Worm (Caenorhabditis elegans) whole organism, L3 larva: Measurements from ENCODE around the gene folt-3.

Experiments
- ceh-82 ChIP-seq: fragments of 150-350 bp; optimal IDR thresholded peaks from 2 replicates; lab custom pipeline; 2014; ENCODE audit warnings: missing biosample characterization, missing genetic modification characterization
- elt-2 ChIP-seq: sonication (generic microtip); optimal IDR thresholded peaks from 2 replicates; lab custom pipeline; 2016; ENCODE audit warnings: missing genetic modification reagents, mild to moderate bottlenecking, missing genetic modification characterization, missing compliant biosample characterization
- eor-1 ChIP-seq, 2 experiments: fragments of 150-350 bp; optimal IDR thresholded peaks; 2 replicates each; lab custom pipeline; 2014 to 2018; ENCODE audit warnings: missing biosample characterization in 2 of 2, missing genetic modification characterization in 2 of 2
- mdl-1 ChIP-seq: fragments of 150-350 bp; optimal IDR thresholded peaks from 2 replicates; lab custom pipeline; 2014; ENCODE audit warnings: missing biosample characterization, missing genetic modification characterization
- nhr-11 ChIP-seq: fragments of 150-350 bp; optimal IDR thresholded peaks from 2 replicates; lab custom pipeline; 2014; ENCODE audit warnings: missing biosample characterization, missing genetic modification characterization
- nhr-67 ChIP-seq: fragments of 150-350 bp; optimal IDR thresholded peaks from 2 replicates; lab custom pipeline; 2014; ENCODE audit warnings: missing biosample characterization, missing genetic modification characterization
- nhr-76 ChIP-seq: fragments of 150-350 bp; sonication (generic microtip); optimal IDR thresholded peaks from 5 replicates; lab custom pipeline; 2014; ENCODE audit warnings: missing biosample characterization, missing genetic modification characterization
- pha-4 ChIP-seq: fragments of 150-350 bp; optimal IDR thresholded peaks from 2 replicates; lab custom pipeline; 2014; ENCODE audit warnings: missing biosample characterization, missing genetic modification reagents, missing genetic modification characterization
- pqm-1 ChIP-seq: fragments of 150-350 bp; optimal IDR thresholded peaks from 2 replicates; lab custom pipeline; 2017; ENCODE audit warnings: missing biosample characterization, missing genetic modification characterization, inconsistent platforms
- snpc-4 ChIP-seq: fragments of 150-350 bp; optimal IDR thresholded peaks from 2 replicates; lab custom pipeline; 2014; ENCODE audit warnings: missing biosample characterization, missing genetic modification characterization
- unc-62 ChIP-seq: fragments of 150-350 bp; sonication (generic microtip); optimal IDR thresholded peaks from 4 replicates; lab custom pipeline; 2014; ENCODE audit warnings: missing biosample characterization, missing genetic modification reagents, missing genetic modification characterization

- TF ChIP-seq nhr-11 (no peak), eor-1 (tag; optimal IDR thresholded peaks at IDR 0.05; lab: Kevin White, UChicago) (no peak), pqm-1 (tag; lab: Kevin White, UChicago) (no peak), snpc-4 (peak; percentile 44), nhr-76 (tag; lab: Kevin White, UChicago) (no peak), nhr-67 (tag; lab: Kevin White, UChicago) (no peak), elt-2 (peak; percentile 7), ceh-82 (tag; lab: Kevin White, UChicago) (no peak), unc-62 (no peak), pha-4 (peak; percentile 79), mdl-1 (no peak)
Measured at ce11 chrV:7587637-7588036, 21.9 kb downstream of the folt-3 start, which contains the start of the genes F19F10.11 and C50E3.5.
